Fruit fly (Drosophila melanogaster) whole organism, adult: ENCODE measurements around the gene OdsH.

Experiments used
- CG11617 ChIP-seq: fragments of 200-800 bp; sonication (Bioruptor generic); optimal IDR thresholded peaks from 2 replicates; lab custom pipeline; 2017; ENCODE audit warnings: mild to moderate bottlenecking, missing biosample characterization, missing genetic modification reagents, missing genetic modification characterization
- CG14711 ChIP-seq: fragments of 200-800 bp; sonication (Bioruptor generic); optimal IDR thresholded peaks from 2 replicates; lab custom pipeline; 2018; ENCODE audit warnings: missing biosample characterization, mild to moderate bottlenecking, missing genetic modification characterization, moderate library complexity
- CG7101 ChIP-seq: fragments of 200-800 bp; sonication (Bioruptor generic); optimal IDR thresholded peaks from 2 replicates; lab custom pipeline; 2018; ENCODE audit warnings: missing biosample characterization, mild to moderate bottlenecking, missing genetic modification characterization, moderate library complexity
- Hr96 ChIP-seq: fragments of 200-800 bp; sonication (Bioruptor generic); optimal IDR thresholded peaks from 2 replicates; lab custom pipeline; 2016; ENCODE audit warnings: missing biosample characterization, missing genetic modification characterization
- kay ChIP-seq: fragments of 200-800 bp; sonication (Bioruptor generic); peaks from one replicate; lab custom pipeline; 2016; ENCODE audit warnings: missing biosample characterization, missing genetic modification characterization, borderline replicate concordance

- peak; percentile 96 for TF ChIP-seq CG14711 (tag; lab: Kevin White, UChicago)
- peak; percentile 96 for TF ChIP-seq CG7101
- no peak for TF ChIP-seq Hr96 (GFP tag; lab: Kevin White, UChicago)
- TF ChIP-seq CG11617 (GFP tag; lab: Kevin White, UChicago) = peak; percentile 92
- no peak for TF ChIP-seq kay
These were observed 53.8 kb downstream of the OdsH start, which contains the start of the genes CG8142 and Ucp4A for dm6 chrX:17844623-17845022.
